Worm (Caenorhabditis elegans) whole organism, L1 larva: ENCODE results near the gene shw-3.

Experiments used
- ceh-8 ChIP-seq: fragments of 200-800 bp; sonication (Bioruptor generic); optimal IDR thresholded peaks from 2 replicates; lab custom pipeline; 2018; ENCODE audit warnings: mild to moderate bottlenecking, missing genetic modification characterization, moderate library complexity, missing compliant biosample characterization
- nhr-237 ChIP-seq: fragments of 150-350 bp; optimal IDR thresholded peaks from 2 replicates; lab custom pipeline; 2014; ENCODE audit warnings: missing biosample characterization, missing genetic modification characterization

- TF ChIP-seq ceh-8 (GFP tag; lab: Kevin White, UChicago) (no peak), nhr-237 (tag; lab: Kevin White, UChicago) (no peak)
Measured at ce11 chrV:12953702-12954101, 33.3 kb downstream of the shw-3 start, which contains the start of gene eif-3.K.
